Worm (Caenorhabditis elegans): ENCODE measurements around the gene mut-15.

ce11 chrV:14996236-14996635, 6.1 kb upstream of the mut-15 start, which contains the start of gene irld-14:
- TF ChIP-seq fos-1 (tag; optimal IDR thresholded peaks at IDR 0.05) (no peak), ama-1 (optimal IDR thresholded peaks at IDR 0.05) (no peak), unc-39 (tag; optimal IDR thresholded peaks at IDR 0.05) (no peak), snpc-4 (tag; optimal IDR thresholded peaks at IDR 0.05) (no peak), nhr-28 (tag; optimal IDR thresholded peaks at IDR 0.05) (no peak), ceh-28 (tag; optimal IDR thresholded peaks at IDR 0.05) (no peak), nhr-77 (tag; optimal IDR thresholded peaks at IDR 0.05) (no peak), jun-1 (tag; optimal IDR thresholded peaks at IDR 0.05) (no peak), ceh-9 (tag; optimal IDR thresholded peaks at IDR 0.05) (no peak), aly-2 (tag; optimal IDR thresholded peaks at IDR 0.05) (no peak), mdl-1 (tag; optimal IDR thresholded peaks at IDR 0.05) (no peak)

Data from whole organism, L3 larva.